Fruit fly (Drosophila melanogaster) whole organism, prepupa: ENCODE data around the gene SclA.

Source experiments
- CG34406 ChIP-seq: fragments of 200-800 bp; sonication (Bioruptor generic); optimal IDR thresholded peaks from 3 replicates; lab custom pipeline; 2016; ENCODE audit warnings: missing biosample characterization, missing genetic modification characterization
- CG7368 ChIP-seq: fragments of 200-800 bp; sonication (Bioruptor generic); optimal IDR thresholded peaks from 3 replicates; lab custom pipeline; 2016; ENCODE audit warnings: missing biosample characterization, missing genetic modification characterization
- Gug ChIP-seq: fragments of 200-800 bp; sonication (Bioruptor generic); IDR thresholded peaks from 2 replicates; pipeline ENCODE4 v1.3.6; 2022; ENCODE audit warnings: missing biosample characterization, missing genetic modification characterization
- Hr38 ChIP-seq: sonication (Bioruptor generic); optimal IDR thresholded peaks from 2 replicates; lab custom pipeline; 2016; ENCODE audit warnings: missing biosample characterization, missing genetic modification characterization
- Sox102F ChIP-seq: fragments of 200-800 bp; sonication (Bioruptor generic); optimal IDR thresholded peaks from 2 replicates; lab custom pipeline; 2016; ENCODE audit warnings: missing biosample characterization, mild to moderate bottlenecking, missing genetic modification characterization

- TF ChIP-seq Sox102F (no peak), Hr38 (GFP tag; lab: Kevin White, UChicago) (no peak), CG34406 (GFP tag; lab: Kevin White, UChicago) (no peak), Gug (GFP tag; lab: Robert Waterston, UW) (no peak), CG7368 (GFP tag; lab: Kevin White, UChicago) (no peak)
Observed at dm6 chr2L:16791345-16791744, 46.4 kb upstream of the SclA start, which contains the start of gene CG17928.
